Fruit fly (Drosophila melanogaster) whole organism, embryonic: ENCODE results near the gene Vinc.

ENCODE experiments used
- BEAF-32 ChIP-seq: fragments of 200-800 bp; sonication (Bioruptor generic); optimal IDR thresholded peaks from 3 replicates; lab custom pipeline; 2017; ENCODE audit warnings: missing biosample characterization, missing genetic modification characterization, mild to moderate bottlenecking, moderate library complexity, missing genetic modification reagents
- Bgb ChIP-seq: fragments of 200-800 bp; sonication (Bioruptor generic); IDR thresholded peaks from 2 replicates; pipeline ENCODE4 v1.3.6; 2022; ENCODE audit warnings: missing biosample characterization, missing genetic modification characterization; ENCODE audit not compliant: partially characterized antibody
- CG10147 ChIP-seq: fragments of 200-800 bp; sonication (Bioruptor generic); optimal IDR thresholded peaks from 2 replicates; lab custom pipeline; 2019; ENCODE audit warnings: missing biosample characterization, mild to moderate bottlenecking, missing genetic modification characterization, moderate library complexity
- CG11560 ChIP-seq: fragments of 200-800 bp; sonication (Bioruptor generic); IDR thresholded peaks from 3 replicates; pipeline ENCODE4 v1.3.6; 2022; ENCODE audit warnings: missing biosample characterization, missing genetic modification characterization
- CG11696 ChIP-seq: fragments of 200-800 bp; sonication (Bioruptor generic); IDR thresholded peaks from 2 replicates; pipeline ENCODE4 v1.3.6; 2022; ENCODE audit warnings: missing biosample characterization, missing genetic modification characterization
- CG1233 ChIP-seq: fragments of 200-800 bp; sonication (Bioruptor generic); optimal IDR thresholded peaks from 4 replicates; lab custom pipeline; 2018; ENCODE audit warnings: missing biosample characterization, mild to moderate bottlenecking, missing genetic modification characterization
- CG13287 ChIP-seq: fragments of 200-800 bp; sonication (Bioruptor generic); IDR thresholded peaks from 2 replicates; pipeline ENCODE4 v1.3.6; 2022; ENCODE audit warnings: missing biosample characterization, missing genetic modification characterization; ENCODE audit not compliant: partially characterized antibody
- CG13624 ChIP-seq: fragments of 200-800 bp; sonication (Bioruptor generic); optimal IDR thresholded peaks from 2 replicates; lab custom pipeline; 2016; ENCODE audit warnings: missing biosample characterization, missing genetic modification characterization
- CG14667 ChIP-seq: fragments of 200-800 bp; sonication (Bioruptor generic); IDR thresholded peaks from 2 replicates; pipeline ENCODE4 v1.3.6; 2022; ENCODE audit warnings: missing biosample characterization, missing genetic modification characterization
- CG14710 ChIP-seq: fragments of 200-800 bp; sonication (Bioruptor generic); optimal IDR thresholded peaks from 3 replicates; lab custom pipeline; 2019; ENCODE audit warnings: missing biosample characterization, mild to moderate bottlenecking, missing genetic modification characterization, moderate library complexity
- CG16813 ChIP-seq: fragments of 200-800 bp; sonication (Bioruptor generic); IDR thresholded peaks from 3 replicates; pipeline ENCODE4 v1.3.6; 2022; ENCODE audit warnings: missing biosample characterization, missing genetic modification characterization; ENCODE audit not compliant: partially characterized antibody
- CG2116 ChIP-seq: fragments of 200-800 bp; sonication (Bioruptor generic); optimal IDR thresholded peaks from 3 replicates; lab custom pipeline; 2018; ENCODE audit warnings: missing biosample characterization, mild to moderate bottlenecking, missing genetic modification characterization
- CG30020 ChIP-seq: fragments of 200-800 bp; optimal IDR thresholded peaks from 2 replicates; lab custom pipeline; 2019; ENCODE audit warnings: missing biosample characterization, mild to moderate bottlenecking, missing genetic modification characterization, moderate library complexity
- CG3995 ChIP-seq: fragments of 200-800 bp; sonication (Bioruptor generic); optimal IDR thresholded peaks from 3 replicates; lab custom pipeline; 2016; ENCODE audit warnings: missing biosample characterization, missing genetic modification characterization
- CG4617 ChIP-seq: fragments of 200-800 bp; sonication (Bioruptor generic); optimal IDR thresholded peaks from 3 replicates; lab custom pipeline; 2016; ENCODE audit warnings: missing biosample characterization, missing genetic modification characterization, borderline replicate concordance
- CG7372 ChIP-seq: fragments of 200-800 bp; sonication (Bioruptor generic); IDR thresholded peaks from 2 replicates; pipeline ENCODE4 v1.3.6; 2022; ENCODE audit warnings: missing biosample characterization, missing genetic modification characterization
- Dp ChIP-seq: fragments of 200-800 bp; sonication (Bioruptor generic); optimal IDR thresholded peaks from 2 replicates; lab custom pipeline; 2018; ENCODE audit warnings: missing biosample characterization, mild to moderate bottlenecking, missing genetic modification characterization, moderate library complexity
- Dref ChIP-seq: fragments of 200-800 bp; sonication (Bioruptor generic); IDR thresholded peaks from 2 replicates; pipeline ENCODE4 v1.3.6; 2022; ENCODE audit warnings: missing biosample characterization, missing genetic modification characterization
- E2f2 ChIP-seq: fragments of 200-800 bp; sonication (Bioruptor generic); IDR thresholded peaks from 2 replicates; pipeline ENCODE4 v1.3.6; 2022; ENCODE audit warnings: missing biosample characterization, missing genetic modification characterization
- H15 ChIP-seq: fragments of 200-800 bp; sonication (Bioruptor generic); IDR thresholded peaks from 3 replicates; pipeline ENCODE4 v1.3.6; 2022; ENCODE audit warnings: missing biosample characterization, missing genetic modification characterization
- HLH4C ChIP-seq: fragments of 200-800 bp; sonication (Bioruptor generic); IDR thresholded peaks from 3 replicates; pipeline ENCODE4 v1.3.6; 2022; ENCODE audit warnings: missing biosample characterization, missing genetic modification characterization; ENCODE audit not compliant: partially characterized antibody
- Hey ChIP-seq: fragments of 200-800 bp; sonication (Bioruptor generic); optimal IDR thresholded peaks from 3 replicates; lab custom pipeline; 2018; ENCODE audit warnings: missing biosample characterization, mild to moderate bottlenecking, missing genetic modification characterization
- MBD-R2 ChIP-seq: fragments of 200-800 bp; sonication (Bioruptor generic); IDR thresholded peaks from 2 replicates; pipeline ENCODE4 v1.3.6; 2022; ENCODE audit warnings: missing biosample characterization, missing genetic modification characterization
- Mad ChIP-seq: fragments of 200-800 bp; sonication (Bioruptor generic); optimal IDR thresholded peaks from 2 replicates; lab custom pipeline; 2016; ENCODE audit warnings: missing biosample characterization, missing genetic modification characterization
- Med ChIP-seq: fragments of 200-800 bp; sonication (Bioruptor generic); peaks from one replicate; lab custom pipeline; 2016; ENCODE audit warnings: missing biosample characterization, missing genetic modification characterization, mild to moderate bottlenecking, inconsistent platforms, moderate library complexity
- Opbp ChIP-seq: fragments of 200-800 bp; sonication (Bioruptor generic); IDR thresholded peaks from 3 replicates; pipeline ENCODE4 v1.3.6; 2022; ENCODE audit warnings: missing biosample characterization, missing genetic modification characterization; ENCODE audit not compliant: partially characterized antibody
- Ptx1 ChIP-seq: fragments of 200-800 bp; sonication (Bioruptor generic); IDR thresholded peaks from 2 replicates; pipeline ENCODE4 v1.3.6; 2022; ENCODE audit warnings: missing biosample characterization, missing genetic modification characterization
- Scr ChIP-seq: fragments of 200-800 bp; sonication (Bioruptor generic); IDR thresholded peaks from 2 replicates; pipeline ENCODE4 v1.3.6; 2022; ENCODE audit warnings: missing biosample characterization, missing genetic modification characterization; ENCODE audit not compliant: partially characterized antibody
- Sry-δ ChIP-seq: fragments of 200-800 bp; sonication (Bioruptor generic); optimal IDR thresholded peaks from 2 replicates; lab custom pipeline; 2016; ENCODE audit warnings: missing biosample characterization, missing genetic modification characterization
- Trl ChIP-seq, 3 experiments: fragments of >200 bp in 2 of 3; fragments of 200-800 bp in 1 of 3; sonication (Bioruptor generic) in 1 of 3; optimal IDR thresholded peaks; 2 replicates in 1 of 3; 3 replicates in 2 of 3; lab custom pipeline; 2016 to 2017; ENCODE audit warnings: missing biosample characterization in 1 of 3, missing genetic modification characterization in 1 of 3
- Usf ChIP-seq: fragments of 200-800 bp; sonication (Bioruptor generic); optimal IDR thresholded peaks from 2 replicates; lab custom pipeline; 2017; ENCODE audit warnings: missing genotype, missing biosample characterization, missing genetic modification characterization
- amos ChIP-seq: fragments of 200-800 bp; sonication (Bioruptor generic); IDR thresholded peaks from 2 replicates; pipeline ENCODE4 v1.3.6; 2022; ENCODE audit warnings: missing biosample characterization, missing genetic modification characterization; ENCODE audit not compliant: partially characterized antibody
- ato ChIP-seq: fragments of 200-800 bp; sonication (Bioruptor generic); IDR thresholded peaks from 2 replicates; pipeline ENCODE4 v1.3.6; 2022; ENCODE audit warnings: missing biosample characterization, missing genetic modification characterization; ENCODE audit not compliant: partially characterized antibody
- caup ChIP-seq: fragments of 200-800 bp; sonication (Bioruptor generic); optimal IDR thresholded peaks from 3 replicates; lab custom pipeline; 2017; ENCODE audit warnings: missing biosample characterization, mild to moderate bottlenecking, missing genetic modification characterization, moderate library complexity; ENCODE audit not compliant: severe bottlenecking
- chinmo ChIP-seq: fragments of 200-800 bp; sonication (Bioruptor generic); IDR thresholded peaks from 4 replicates; pipeline ENCODE4 v1.3.6; 2022; ENCODE audit warnings: missing biosample characterization, missing genetic modification characterization; ENCODE audit not compliant: partially characterized antibody
- en ChIP-seq: fragments of 200-800 bp; sonication (Bioruptor generic); optimal IDR thresholded peaks from 2 replicates; lab custom pipeline; 2016; ENCODE audit warnings: missing biosample characterization, missing genetic modification characterization
- h ChIP-seq: fragments of >200 bp; optimal IDR thresholded peaks from 2 replicates; lab custom pipeline; 2017
- hb ChIP-seq: fragments of 200-800 bp; sonication (Bioruptor generic); IDR thresholded peaks from 3 replicates; pipeline ENCODE4 v1.3.6; 2022; ENCODE audit warnings: missing biosample characterization, missing genetic modification characterization; ENCODE audit not compliant: partially characterized antibody
- luna ChIP-seq: fragments of 200-800 bp; sonication (Bioruptor generic); optimal IDR thresholded peaks from 2 replicates; lab custom pipeline; 2016; ENCODE audit warnings: missing biosample characterization, missing genetic modification characterization
- mld ChIP-seq: fragments of 200-800 bp; sonication (Bioruptor generic); IDR thresholded peaks from 3 replicates; pipeline ENCODE4 v1.3.6; 2022; ENCODE audit warnings: missing biosample characterization, missing genetic modification characterization; ENCODE audit not compliant: partially characterized antibody
- odd ChIP-seq: fragments of 200-800 bp; sonication (Bioruptor generic); optimal IDR thresholded peaks from 2 replicates; lab custom pipeline; 2017; ENCODE audit warnings: missing biosample characterization, mild to moderate bottlenecking, missing genetic modification characterization
- sna ChIP-seq: fragments of 200-800 bp; sonication (Bioruptor generic); IDR thresholded peaks from 2 replicates; pipeline ENCODE4 v1.3.6; 2022; ENCODE audit warnings: missing biosample characterization, missing genetic modification characterization; ENCODE audit not compliant: partially characterized antibody
- tio ChIP-seq: fragments of 200-800 bp; sonication (Bioruptor generic); optimal IDR thresholded peaks from 2 replicates; lab custom pipeline; 2017; ENCODE audit warnings: missing biosample characterization, missing genetic modification characterization, inconsistent platforms
- tna ChIP-seq: fragments of 200-800 bp; sonication (Bioruptor generic); IDR thresholded peaks from 2 replicates; pipeline ENCODE4 v1.3.6; 2022; ENCODE audit warnings: missing biosample characterization, missing genetic modification characterization; ENCODE audit not compliant: partially characterized antibody
- vnd ChIP-seq: fragments of 200-800 bp; sonication (Bioruptor generic); IDR thresholded peaks from 3 replicates; pipeline ENCODE4 v1.3.6; 2022; ENCODE audit warnings: missing biosample characterization, missing genetic modification characterization; ENCODE audit not compliant: partially characterized antibody
- zen2 ChIP-seq: fragments of 200-800 bp; sonication (Bioruptor generic); IDR thresholded peaks from 3 replicates; pipeline ENCODE4 v1.3.6; 2022; ENCODE audit warnings: missing biosample characterization, missing genetic modification characterization; ENCODE audit not compliant: partially characterized antibody

The Vinc gene

DNA sequence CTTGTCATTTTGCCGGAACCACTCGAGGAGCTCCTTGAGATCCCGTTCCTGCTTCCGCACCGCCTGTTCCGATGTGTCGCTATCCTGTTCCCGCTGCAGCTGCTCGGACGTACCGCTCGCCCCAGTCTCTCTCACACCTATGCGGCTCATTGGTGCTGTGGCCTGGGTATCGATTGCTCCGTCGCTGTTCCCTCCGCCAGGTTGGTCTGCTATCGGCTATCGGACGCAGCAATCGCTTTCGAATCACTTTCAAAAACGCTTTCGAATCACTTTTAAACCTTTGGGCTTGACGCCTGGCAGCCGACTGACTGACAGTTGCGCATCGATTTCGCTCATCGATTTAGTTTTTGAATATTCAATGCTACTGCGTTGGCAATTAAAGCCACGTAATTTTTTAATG is 29.3 kb upstream of the Vinc start, which contains the start of gene CG3191 (continued):
- TF ChIP-seq en, result no peak
- TF ChIP-seq CG14667 (GFP tag; lab: Robert Waterston, UW), result no peak
- no peak for TF ChIP-seq Ptx1 (GFP tag; lab: Robert Waterston, UW)
- peak; percentile 29; the same call in 1 of the 2 replicates for TF ChIP-seq amos (GFP tag; lab: Robert Waterston, UW)
- no peak for TF ChIP-seq Usf
- TF ChIP-seq tio (GFP tag; lab: Kevin White, UChicago), result no peak
- peak; percentile 51; the same call in 1 of the 3 replicates for TF ChIP-seq Opbp (GFP tag; lab: Robert Waterston, UW)
- 0 out of 3 replicates have a peak, but pooled peaks have one; percentile 40 for TF ChIP-seq CG16813 (GFP tag; lab: Robert Waterston, UW)
- TF ChIP-seq BEAF-32, result peak; percentile 31
- TF ChIP-seq MBD-R2 (GFP tag; lab: Robert Waterston, UW), result 0 out of 2 replicates have a peak, but pooled peaks have one; percentile 2
- TF ChIP-seq CG2116 (GFP tag; lab: Kevin White, UChicago), result peak; percentile 82
- no peak for TF ChIP-seq Hey (tag; lab: Kevin White, UChicago)
- TF ChIP-seq Dp (GFP tag; lab: Kevin White, UChicago), result peak; percentile 40
- no peak for TF ChIP-seq h (lab: Kevin White, UChicago)
- TF ChIP-seq CG7372 (GFP tag; lab: Robert Waterston, UW), result no peak

DNA sequence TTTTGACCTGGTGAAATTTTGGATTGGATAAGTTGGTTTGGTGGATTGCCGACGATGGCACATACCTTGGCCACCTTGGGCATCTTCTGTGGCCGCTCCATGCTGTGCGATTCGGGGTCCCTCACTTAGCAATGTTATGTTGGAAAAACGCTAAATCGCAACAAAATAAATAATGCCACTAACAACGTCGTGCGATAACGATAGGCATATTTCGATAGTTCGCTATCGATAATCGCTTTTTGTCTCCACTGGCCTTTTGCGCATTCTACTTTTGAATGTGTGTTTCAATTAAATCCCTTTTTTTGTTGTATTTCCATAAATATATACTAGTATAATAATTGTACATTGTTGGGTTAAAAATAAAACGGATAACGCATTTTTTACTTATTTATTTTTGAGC is 27.4 kb upstream of the Vinc start, which contains the start of gene crn:
Gene crn, minus strand, starts transcription at position 221 of the 400 bp plus-strand sequence.
- TF ChIP-seq hb (peak; percentile 79; the same call in 2 of the 3 replicates), luna (no peak), CG14710 (tag; lab: Kevin White, UChicago) (peak; percentile 6), CG1233 (GFP tag; lab: Kevin White, UChicago) (no peak), odd (GFP tag; lab: Kevin White, UChicago) (no peak), CG4617 (peak; percentile 44), Scr (GFP tag; lab: Robert Waterston, UW) (peak; percentile 64), Sry-δ (peak; percentile 28), chinmo (GFP tag; lab: Robert Waterston, UW) (0 out of 4 replicates have a peak, but pooled peaks have one; percentile 65), CG16813 (GFP tag; lab: Robert Waterston, UW) (peak; percentile 59; the same call in 2 of the 3 replicates), Med (GFP tag; lab: Kevin White, UChicago) (peak; percentile 17), Opbp (GFP tag; lab: Robert Waterston, UW) (peak; percentile 77; the same call in 2 of the 3 replicates), vnd (GFP tag; lab: Robert Waterston, UW) (peak; percentile 58; the same call in 2 of the 3 replicates), Mad (GFP tag; lab: Kevin White, UChicago) (no peak), CG11560 (no peak), CG13287 (peak; percentile 70), Trl (optimal IDR thresholded peaks at IDR 0.05; lab: Kevin White, UChicago) (no peak), Trl (GFP tag; optimal IDR thresholded peaks at IDR 0.05; lab: Kevin White, UChicago) (no peak), CG30020 (tag; lab: Kevin White, UChicago) (peak; percentile 43), CG10147 (GFP tag; lab: Kevin White, UChicago) (no peak), zen2 (GFP tag; lab: Robert Waterston, UW) (peak; percentile 71; the same call in 1 of the 3 replicates), sna (GFP tag; lab: Robert Waterston, UW) (0 out of 2 replicates have a peak, but pooled peaks have one; percentile 61), mld (GFP tag; lab: Robert Waterston, UW) (peak; percentile 55; the same call in 2 of the 3 replicates), H15 (GFP tag; lab: Robert Waterston, UW) (no peak), tna (GFP tag; lab: Robert Waterston, UW) (peak; percentile 85), caup (GFP tag; lab: Kevin White, UChicago) (no peak), HLH4C (peak; percentile 81), Dref (GFP tag; lab: Robert Waterston, UW) (peak; percentile 75), CG13624 (GFP tag; lab: Kevin White, UChicago) (no peak), ato (GFP tag; lab: Robert Waterston, UW) (peak; percentile 74), CG3995 (GFP tag; lab: Kevin White, UChicago) (peak; percentile 10), BEAF-32 (peak; percentile 52), CG11696 (GFP tag; lab: Robert Waterston, UW) (no peak), E2f2 (GFP tag; lab: Robert Waterston, UW) (peak; percentile 34; the same call in 1 of the 2 replicates), Bgb (GFP tag; lab: Robert Waterston, UW) (peak; percentile 58)
